Fruit fly (Drosophila melanogaster) Kc167 (cell line): ENCODE data around the gene Polr2H.

Source experiments
- Sin3A ChIP-seq: fragments of >200 bp; optimal IDR thresholded peaks from 2 replicates; lab custom pipeline; 2018; ENCODE audit warnings: missing external identifiers
- h ChIP-seq: fragments of >200 bp; optimal IDR thresholded peaks from 3 replicates; lab custom pipeline; 2018; ENCODE audit warnings: missing external identifiers
- insv ChIP-seq: fragments of >200 bp; optimal IDR thresholded peaks from 3 replicates; lab custom pipeline; 2018; ENCODE audit warnings: missing external identifiers

DNA sequence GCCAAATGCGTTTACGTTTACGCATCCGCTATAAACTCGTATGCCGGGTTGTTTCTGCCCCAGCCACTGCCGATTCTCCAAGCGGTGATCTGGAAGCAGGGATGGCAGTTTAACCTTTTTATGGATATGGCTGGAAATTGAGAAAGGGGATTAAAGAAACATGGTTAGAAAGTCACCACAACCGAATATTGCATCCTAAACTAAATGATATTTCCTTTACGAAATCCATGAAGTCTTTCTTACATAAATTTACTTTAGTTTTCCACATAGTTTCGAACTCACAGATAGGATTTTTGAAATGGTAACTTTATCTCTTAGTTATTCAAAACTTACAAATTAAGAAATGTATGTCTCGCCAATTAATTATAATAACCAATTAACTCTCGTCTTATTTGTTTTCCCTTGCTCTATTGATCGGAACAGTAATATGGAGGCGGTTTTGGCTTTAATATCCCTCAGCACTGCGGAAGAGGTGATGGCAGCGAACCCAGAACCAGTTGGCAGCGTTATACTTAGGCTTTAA is 40.1 kb upstream of the Polr2H start:
- TF ChIP-seq insv = no peak
- TF ChIP-seq h (lab: Kevin White, UChicago) = no peak
- TF ChIP-seq Sin3A = no peak
